Fruit fly (Drosophila melanogaster): Measurements from ENCODE around the gene Tsp26A.
A peak's percentile ranks its signal among the peaks of the same experiment; 100 is the strongest.

The Tsp26A gene

dm6 chr2L:6051212-6051621 lies 51.2 kb downstream of the Tsp26A start (continued):
- TF ChIP-seq zen (tag; optimal IDR thresholded peaks at IDR 0.05) (peak; percentile 88), br (optimal IDR thresholded peaks at IDR 0.05) (no peak), CG7963 (GFP tag; IDR thresholded peaks at IDR 0.05; ENCODE audit: partially characterized antibody) (no peak), CG14441 (GFP tag; IDR thresholded peaks at IDR 0.05) (peak; percentile 88), HLHmδ (GFP tag; optimal IDR thresholded peaks at IDR 0.05) (no peak), sisA (GFP tag; IDR thresholded peaks at IDR 0.05) (peak; percentile 76), CG3847 (GFP tag; IDR thresholded peaks at IDR 0.05) (peak; percentile 94), Dip3 (GFP tag; optimal IDR thresholded peaks at IDR 0.05) (peak; percentile 92), CG7987 (GFP tag; optimal IDR thresholded peaks at IDR 0.05) (peak; percentile 93), slp2 (GFP tag; optimal IDR thresholded peaks at IDR 0.05) (peak; percentile 83), chm (GFP tag; IDR thresholded peaks at IDR 0.05) (peak; percentile 97), CG4282 (GFP tag; optimal IDR thresholded peaks at IDR 0.05) (peak; percentile 85), da (GFP tag; optimal IDR thresholded peaks at IDR 0.05) (peak; percentile 86), CG6683 (GFP tag; optimal IDR thresholded peaks at IDR 0.05) (peak; percentile 95), Poxn (GFP tag; IDR thresholded peaks at IDR 0.05) (peak; percentile 76), CG2889 (GFP tag; IDR thresholded peaks at IDR 0.05) (peak; percentile 82), E2f2 (GFP tag; IDR thresholded peaks at IDR 0.05) (peak; percentile 80), so (GFP tag; IDR thresholded peaks at IDR 0.05) (peak; percentile 95), gcm (GFP tag; optimal IDR thresholded peaks at IDR 0.05) (peak; percentile 97), CG6765 (GFP tag; optimal IDR thresholded peaks at IDR 0.05) (peak; percentile 96), CG34224 (GFP tag; IDR thresholded peaks at IDR 0.05; ENCODE audit: partially characterized antibody) (no peak), B-H2 (GFP tag; optimal IDR thresholded peaks at IDR 0.05) (peak; percentile 97), Med (GFP tag) (peak; percentile 100), CG9437 (GFP tag; optimal IDR thresholded peaks at IDR 0.05) (peak; percentile 90), aop (GFP tag; IDR thresholded peaks at IDR 0.05) (0 out of 2 replicates have a peak, but pooled peaks have one; percentile 31), Ets97D (GFP tag; optimal IDR thresholded peaks at IDR 0.05) (peak; percentile 85), CG3065 (GFP tag; optimal IDR thresholded peaks at IDR 0.05) (peak; percentile 80), CG9727 (GFP tag; optimal IDR thresholded peaks at IDR 0.05) (peak; percentile 98), Ada2b (GFP tag; IDR thresholded peaks at IDR 0.05) (peak; percentile 96), Scr (GFP tag; IDR thresholded peaks at IDR 0.05; ENCODE audit: partially characterized antibody) (no peak), CG14014 (GFP tag; IDR thresholded peaks at IDR 0.05) (peak; percentile 96), CG17829 (tag; optimal IDR thresholded peaks at IDR 0.05) (peak; percentile 97), jigr1 (GFP tag; IDR thresholded peaks at IDR 0.05) (0 out of 3 replicates have a peak, but pooled peaks have one; percentile 17), CG11093 (GFP tag; IDR thresholded peaks at IDR 0.05) (peak; percentile 73), vvl (GFP tag; IDR thresholded peaks at IDR 0.05) (peak; percentile 99), Drgx (GFP tag; IDR thresholded peaks at IDR 0.05) (peak; percentile 96), Aef1 (GFP tag; IDR thresholded peaks at IDR 0.05) (peak; percentile 83), HHEX (GFP tag; optimal IDR thresholded peaks at IDR 0.05) (peak; percentile 97), CG3838 (GFP tag; optimal IDR thresholded peaks at IDR 0.05) (peak; percentile 82), otp (GFP tag; IDR thresholded peaks at IDR 0.05) (peak; percentile 94), tx (GFP tag; optimal IDR thresholded peaks at IDR 0.05) (peak; percentile 94), ap (GFP tag; IDR thresholded peaks at IDR 0.05) (peak; percentile 89), Jarid2 (GFP tag; optimal IDR thresholded peaks at IDR 0.05) (peak; percentile 79), Eip74EF (GFP tag; optimal IDR thresholded peaks at IDR 0.05) (peak in 1 of 2 experiments; percentile 97), oc (tag; optimal IDR thresholded peaks at IDR 0.05) (peak; percentile 96), CG6791 (GFP tag; IDR thresholded peaks at IDR 0.05; ENCODE audit: partially characterized antibody) (0 out of 3 replicates have a peak, but pooled peaks have one; percentile 12), crol (GFP tag; IDR thresholded peaks at IDR 0.05) (peak; percentile 66), MTF-1 (GFP tag; optimal IDR thresholded peaks at IDR 0.05; ENCODE audit: borderline replicate concordance) (peak; percentile 91), klu (GFP tag; IDR thresholded peaks at IDR 0.05) (peak; percentile 83), CG2129 (GFP tag; IDR thresholded peaks at IDR 0.05; ENCODE audit: partially characterized antibody) (no peak), corto (GFP tag; optimal IDR thresholded peaks at IDR 0.05) (peak; percentile 92)
